Worm (Caenorhabditis elegans): ENCODE results near the gene srj-54.

- no peak for TF ChIP-seq jun-1 (tag; optimal IDR thresholded peaks at IDR 0.05)
- TF ChIP-seq zip-11 (GFP tag; IDR thresholded peaks at IDR 0.05), result no peak
- TF ChIP-seq nhr-28 (tag; optimal IDR thresholded peaks at IDR 0.05), result no peak
- TF ChIP-seq ces-1 (GFP tag; optimal IDR thresholded peaks at IDR 0.05), result no peak
- TF ChIP-seq cey-2 (tag; optimal IDR thresholded peaks at IDR 0.05; ENCODE audit: borderline replicate concordance, insufficient read depth), result no peak
- no peak for TF ChIP-seq nhr-11 (tag; optimal IDR thresholded peaks at IDR 0.05)
- no peak for TF ChIP-seq lin-29 (GFP tag; IDR thresholded peaks at IDR 0.05)
- TF ChIP-seq mep-1 (tag; optimal IDR thresholded peaks at IDR 0.05), result no peak
- TF ChIP-seq dmd-6 (GFP tag; IDR thresholded peaks at IDR 0.05), result no peak
Measured at ce11 chrV:2825978-2826377, 33.7 kb downstream of the srj-54 start.
